Worm (Caenorhabditis elegans): ENCODE data around the gene oac-29.
A peak's percentile ranks its signal among the peaks of the same experiment; 100 is the strongest.

The oac-29 gene

DNA sequence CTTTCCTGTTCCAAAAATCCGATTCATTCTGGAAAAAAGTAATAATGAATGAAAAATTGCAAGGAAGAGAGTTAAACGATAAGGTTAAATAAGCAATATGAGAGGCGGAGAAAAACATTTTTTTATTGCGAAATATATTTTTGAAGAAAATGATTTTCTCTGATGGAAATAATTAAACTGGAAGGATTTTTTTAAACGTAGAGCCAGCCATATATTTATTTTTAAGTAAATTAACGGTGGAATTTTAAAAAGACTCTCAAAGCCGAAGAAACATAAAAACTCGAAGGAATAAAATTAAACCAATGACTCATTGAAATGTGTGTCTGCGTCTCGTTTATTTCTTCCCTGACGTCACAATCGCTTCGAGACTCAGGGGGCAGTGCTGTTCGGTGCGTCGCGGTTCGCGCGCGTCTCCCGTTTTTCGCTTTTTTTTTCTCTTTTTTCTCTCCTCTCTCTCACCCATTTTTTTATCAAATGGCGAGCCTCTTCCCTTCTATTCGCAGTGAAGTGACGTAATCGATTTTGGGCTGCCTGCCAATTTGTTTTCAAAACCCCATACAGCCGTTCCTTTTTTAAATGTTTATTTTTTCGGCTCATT, 29.3 kb downstream of the oac-29 start, which contains the start of gene vps-60 (continued):
- TF ChIP-seq lim-7 (GFP tag; IDR thresholded peaks at IDR 0.05) (0 out of 2 replicates have a peak, but pooled peaks have one; percentile 26), zip-2 (tag; optimal IDR thresholded peaks at IDR 0.05) (peak; percentile 60), gei-8 (GFP tag; optimal IDR thresholded peaks at IDR 0.05) (no peak), nhr-11 (tag; optimal IDR thresholded peaks at IDR 0.05) (peak; percentile 93), unc-39 (tag; optimal IDR thresholded peaks at IDR 0.05) (no peak), zfp-2 (tag; optimal IDR thresholded peaks at IDR 0.05) (peak; percentile 70)

DNA sequence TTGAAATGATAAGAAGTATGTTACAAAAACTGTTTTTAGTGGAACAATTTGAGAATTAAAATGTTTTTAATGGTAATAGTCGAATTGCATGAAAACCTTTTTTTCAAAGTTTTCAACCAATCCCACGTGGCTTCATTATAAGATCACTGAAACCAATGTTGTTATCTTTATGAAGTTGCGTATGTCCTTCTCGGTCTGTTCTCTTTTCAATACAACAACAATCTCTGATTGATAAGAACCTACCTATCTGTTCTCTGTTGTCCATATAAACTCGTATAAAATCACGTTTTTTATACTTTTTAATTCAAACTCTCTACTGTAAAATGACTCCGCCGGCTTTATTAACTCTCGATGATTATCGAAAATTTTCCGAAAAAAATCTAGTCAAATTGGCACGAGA, 32.2 kb downstream of the oac-29 start, which contains the start of gene F41E6.5:
TSS of gene F41E6.5 (plus strand) at position 209 of the 400 bp plus-strand sequence.
- TF ChIP-seq dmd-6 (GFP tag; IDR thresholded peaks at IDR 0.05) (peak; percentile 65), D1046.2 (GFP tag; IDR thresholded peaks at IDR 0.05) (no peak), nhr-77 (tag; optimal IDR thresholded peaks at IDR 0.05) (peak; percentile 59), skn-1 (tag; optimal IDR thresholded peaks at IDR 0.05) (no peak), nhr-28 (tag; optimal IDR thresholded peaks at IDR 0.05) (peak; percentile 74), pqm-1 (tag; optimal IDR thresholded peaks at IDR 0.05) (peak; percentile 54), lin-39 (tag; optimal IDR thresholded peaks at IDR 0.05) (no peak), fos-1 (tag; optimal IDR thresholded peaks at IDR 0.05) (no peak), hif-1 (tag; optimal IDR thresholded peaks at IDR 0.05) (peak in 1 of 2 experiments; percentile 18), Y105C5A.15 (GFP tag; IDR thresholded peaks at IDR 0.05) (no peak), dve-1 (tag; optimal IDR thresholded peaks at IDR 0.05; ENCODE audit: insufficient read depth) (peak; percentile 73), ceh-82 (tag; optimal IDR thresholded peaks at IDR 0.05) (no peak), daf-16 (GFP tag; optimal IDR thresholded peaks at IDR 0.05) (no peak), daf-16 (tag; optimal IDR thresholded peaks at IDR 0.05) (peak; percentile 90), hlh-11 (tag; optimal IDR thresholded peaks at IDR 0.05) (peak; percentile 66), snpc-1.2 (GFP tag; IDR thresholded peaks at IDR 0.05) (no peak), madf-9 (GFP tag; conservative IDR thresholded peaks at IDR 0.05) (no peak), mxl-3 (GFP tag; optimal IDR thresholded peaks at IDR 0.05) (peak; percentile 63), hlh-30 (tag; optimal IDR thresholded peaks at IDR 0.05; ENCODE audit: insufficient read depth) (peak; percentile 48), mdl-1 (tag; optimal IDR thresholded peaks at IDR 0.05) (peak in 1 of 2 experiments; percentile 79)

DNA sequence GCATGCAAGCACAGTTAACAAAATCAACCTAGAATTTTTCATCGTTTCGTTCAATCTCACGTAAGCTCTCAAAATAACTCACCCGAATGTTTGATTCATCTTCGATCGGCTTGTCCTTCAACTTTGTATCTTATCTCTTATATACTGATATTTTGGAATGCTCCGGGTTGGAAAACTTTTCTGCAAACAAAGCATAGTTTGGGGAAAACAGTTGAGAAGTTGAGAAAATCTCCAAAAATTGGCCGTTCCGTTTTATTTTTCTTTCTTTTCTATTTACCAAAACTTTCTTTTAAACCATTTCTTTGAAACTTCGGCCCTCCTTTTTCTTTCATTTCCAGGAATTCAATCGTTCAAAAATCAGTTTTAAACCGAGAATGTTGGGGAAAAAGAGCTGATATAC, 32.8 kb downstream of the oac-29 start, which contains the start of gene F41E6.15:
TSS of gene F41E6.15 (minus strand) at position 101 of the 400 bp plus-strand sequence.
- TF ChIP-seq aha-1 (tag) (peak; percentile 4), F10B5.3 (tag; optimal IDR thresholded peaks at IDR 0.05) (no peak)

DNA sequence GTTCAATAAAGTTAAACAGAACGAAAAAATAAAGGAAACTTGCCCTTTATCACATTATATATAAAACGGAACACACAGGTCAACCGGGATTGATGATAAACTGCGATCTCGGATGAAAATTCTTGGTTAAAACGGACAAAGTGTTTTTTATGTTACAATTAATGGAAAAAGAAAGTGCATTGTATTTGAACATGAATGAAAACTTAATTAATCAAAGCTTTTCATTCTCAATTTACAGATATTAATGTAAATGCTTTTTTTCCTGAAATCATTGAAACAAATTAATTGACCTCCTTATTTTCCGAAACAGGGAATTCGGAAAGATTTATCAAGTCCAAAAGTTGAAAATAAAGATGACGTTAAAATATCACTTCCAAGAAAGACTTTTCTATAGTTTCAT, 34.1 kb downstream of the oac-29 start, which contains the start of gene F41E6.8:
TSS of gene F41E6.8 (minus strand) at position 101 of the 400 bp plus-strand sequence.
- TF ChIP-seq lin-15B (tag; optimal IDR thresholded peaks at IDR 0.05) = no peak
- no peak for TF ChIP-seq ama-1 (optimal IDR thresholded peaks at IDR 0.05)
- no peak for TF ChIP-seq lir-3 (tag; optimal IDR thresholded peaks at IDR 0.05)
- no peak for TF ChIP-seq lin-39 (tag; optimal IDR thresholded peaks at IDR 0.05)
- TF ChIP-seq arid-1 (GFP tag; conservative IDR thresholded peaks at IDR 0.05) = no peak
- no peak for TF ChIP-seq ceh-20 (GFP tag; IDR thresholded peaks at IDR 0.05)
- no peak for TF ChIP-seq lin-13 (GFP tag; optimal IDR thresholded peaks at IDR 0.05)
- no peak for TF ChIP-seq sdz-12 (GFP tag; optimal IDR thresholded peaks at IDR 0.05)
- no peak for TF ChIP-seq hlh-30 (tag; optimal IDR thresholded peaks at IDR 0.05; ENCODE audit: insufficient read depth)
- no peak for TF ChIP-seq pha-4 (GFP tag; IDR thresholded peaks at IDR 0.05)
- no peak for TF ChIP-seq pha-4 (tag; optimal IDR thresholded peaks at IDR 0.05)
- no peak for TF ChIP-seq Y75B8A.6 (GFP tag; IDR thresholded peaks at IDR 0.05)
